Worm (Caenorhabditis elegans): ENCODE results near the gene F28F8.7.

Gene F28F8.7

ce11 chrV:15543252-15543651, 47.2 kb downstream of the F28F8.7 start:
- no peak for TF ChIP-seq lsy-2 (tag; optimal IDR thresholded peaks at IDR 0.05)

- TF ChIP-seq ama-1 (optimal IDR thresholded peaks at IDR 0.05) (no peak), C34F6.9 (tag; optimal IDR thresholded peaks at IDR 0.05) (no peak), ceh-16 (tag; optimal IDR thresholded peaks at IDR 0.05) (no peak), nhr-10 (tag; optimal IDR thresholded peaks at IDR 0.05) (no peak), sma-9 (GFP tag; optimal IDR thresholded peaks at IDR 0.05) (no peak), sma-9 (tag; optimal IDR thresholded peaks at IDR 0.05) (no peak), peb-1 (tag; optimal IDR thresholded peaks at IDR 0.05) (no peak), skn-1 (tag; optimal IDR thresholded peaks at IDR 0.05) (no peak), fos-1 (tag; optimal IDR thresholded peaks at IDR 0.05) (no peak), nhr-6 (tag; optimal IDR thresholded peaks at IDR 0.05) (no peak), egl-27 (tag; optimal IDR thresholded peaks at IDR 0.05) (no peak), lin-39 (tag; optimal IDR thresholded peaks at IDR 0.05) (no peak), lin-11 (tag; optimal IDR thresholded peaks at IDR 0.05) (no peak), aly-2 (tag; optimal IDR thresholded peaks at IDR 0.05) (no peak), nhr-23 (tag; optimal IDR thresholded peaks at IDR 0.05) (no peak), nhr-237 (tag; optimal IDR thresholded peaks at IDR 0.05) (no peak), lsy-2 (tag; optimal IDR thresholded peaks at IDR 0.05) (no peak), sma-3 (GFP tag; optimal IDR thresholded peaks at IDR 0.05) (no peak), unc-39 (tag; optimal IDR thresholded peaks at IDR 0.05) (no peak), nhr-12 (tag; optimal IDR thresholded peaks at IDR 0.05) (no peak)
Observed at ce11 chrV:15537923-15538322, 52.5 kb downstream of the F28F8.7 start, which contains the start of gene prde-1. Gene prde-1 (plus strand): TSS chrV:15538244.

- no peak for TF ChIP-seq nhr-10 (tag; optimal IDR thresholded peaks at IDR 0.05)
- no peak for TF ChIP-seq lsy-2 (tag; optimal IDR thresholded peaks at IDR 0.05)
- no peak for TF ChIP-seq nhr-77 (tag; optimal IDR thresholded peaks at IDR 0.05)
- TF ChIP-seq crh-2 (tag; optimal IDR thresholded peaks at IDR 0.05), result no peak
- no peak for TF ChIP-seq ama-1 (optimal IDR thresholded peaks at IDR 0.05)
- no peak for TF ChIP-seq elt-3 (tag; optimal IDR thresholded peaks at IDR 0.05)
Observed at ce11 chrV:15536320-15536719, 54.1 kb downstream of the F28F8.7 start, which contains the start of gene F21A3.4. Gene F21A3.4 (plus strand): TSS chrV:15536620.

DNA sequence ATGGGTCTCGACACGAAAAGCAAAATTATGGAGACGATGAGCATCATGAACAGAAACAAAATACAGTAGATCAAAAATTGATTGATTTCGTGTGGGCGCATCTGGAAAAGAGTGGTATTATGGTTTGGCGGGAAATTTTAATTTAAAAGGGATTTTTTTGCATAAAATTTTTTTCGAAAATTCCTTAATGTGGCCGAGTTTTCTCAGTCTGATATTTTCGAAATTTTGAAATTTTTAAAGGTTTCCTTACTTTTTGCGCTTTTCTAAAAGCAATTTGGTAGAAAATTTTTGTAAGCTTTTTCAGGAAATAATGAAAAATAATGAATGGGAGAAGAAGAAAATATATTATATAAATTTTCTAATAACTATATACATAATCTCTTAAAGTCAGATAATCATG, 56.6 kb downstream of the F28F8.7 start, which contains the start of gene F21A3.2:
Gene F21A3.2, minus strand, starts transcription at position 101 of the 400 bp plus-strand sequence.
- TF ChIP-seq egl-27 (tag; optimal IDR thresholded peaks at IDR 0.05) (no peak), aly-2 (tag; optimal IDR thresholded peaks at IDR 0.05) (no peak), lsy-2 (tag; optimal IDR thresholded peaks at IDR 0.05) (no peak), blmp-1 (tag; optimal IDR thresholded peaks at IDR 0.05; ENCODE audit: insufficient read depth) (no peak), ztf-4 (tag; optimal IDR thresholded peaks at IDR 0.05) (no peak), mab-5 (tag; optimal IDR thresholded peaks at IDR 0.05) (no peak), nhr-129 (tag; optimal IDR thresholded peaks at IDR 0.05) (no peak), ceh-16 (tag; optimal IDR thresholded peaks at IDR 0.05) (no peak), snpc-4 (tag; optimal IDR thresholded peaks at IDR 0.05) (no peak), skn-1 (tag; optimal IDR thresholded peaks at IDR 0.05) (no peak), ztf-11 (tag; optimal IDR thresholded peaks at IDR 0.05) (no peak), nhr-25 (tag; optimal IDR thresholded peaks at IDR 0.05) (no peak), fos-1 (tag; optimal IDR thresholded peaks at IDR 0.05) (no peak), elt-1 (tag; optimal IDR thresholded peaks at IDR 0.05) (no peak), unc-39 (tag; optimal IDR thresholded peaks at IDR 0.05) (no peak), sem-4 (tag; optimal IDR thresholded peaks at IDR 0.05) (no peak)

ce11 chrV:15533096-15533495, 57.3 kb downstream of the F28F8.7 start, which contains the start of gene F21A3.11:
Gene F21A3.11 (minus strand): TSS chrV:15533212.
- TF ChIP-seq gmeb-1 (tag; optimal IDR thresholded peaks at IDR 0.05), result no peak
- TF ChIP-seq zag-1 (tag; optimal IDR thresholded peaks at IDR 0.05), result no peak
- peak; percentile 49 for TF ChIP-seq fos-1 (tag; optimal IDR thresholded peaks at IDR 0.05)
- TF ChIP-seq nhr-237 (tag; optimal IDR thresholded peaks at IDR 0.05), result no peak

ce11 chrV:15529069-15529468, 61.3 kb downstream of the F28F8.7 start, which contains the start of gene srh-276:
Gene srh-276 (plus strand): TSS chrV:15529369.
- TF ChIP-seq unc-55 (GFP tag; optimal IDR thresholded peaks at IDR 0.05) (no peak), ZK546.5 (tag; optimal IDR thresholded peaks at IDR 0.05) (no peak), lsy-2 (tag; optimal IDR thresholded peaks at IDR 0.05) (no peak), skn-1 (tag; optimal IDR thresholded peaks at IDR 0.05) (no peak)

Measured in whole organism, L2 larva.